Fruit fly (Drosophila melanogaster) whole organism, embryonic: ENCODE data around the gene CG10581.

Source experiments
- Asciz ChIP-seq: fragments of 200-800 bp; sonication (Bioruptor generic); optimal IDR thresholded peaks from 2 replicates; lab custom pipeline; 2017; ENCODE audit warnings: missing biosample characterization, mild to moderate bottlenecking, missing genetic modification characterization, missing genetic modification reagents
- CG10209 ChIP-seq: fragments of 200-800 bp; sonication (Bioruptor generic); optimal IDR thresholded peaks from 3 replicates; lab custom pipeline; 2017; ENCODE audit warnings: missing biosample characterization, mild to moderate bottlenecking, missing genetic modification characterization, missing genetic modification reagents
- CG10321 ChIP-seq: fragments of 200-800 bp; sonication (Bioruptor generic); IDR thresholded peaks from 2 replicates; pipeline ENCODE4 v1.3.6; 2022; ENCODE audit warnings: missing biosample characterization, missing genetic modification characterization
- CG10959 ChIP-seq: fragments of 200-800 bp; sonication (Bioruptor generic); IDR thresholded peaks from 2 replicates; pipeline ENCODE4 v1.3.6; 2022; ENCODE audit warnings: missing biosample characterization, missing genetic modification characterization
- CG12299 ChIP-seq: fragments of 200-800 bp; sonication (Bioruptor generic); optimal IDR thresholded peaks from 2 replicates; lab custom pipeline; 2018; ENCODE audit warnings: missing biosample characterization, mild to moderate bottlenecking, missing genetic modification characterization
- CG1233 ChIP-seq: fragments of 200-800 bp; sonication (Bioruptor generic); optimal IDR thresholded peaks from 4 replicates; lab custom pipeline; 2018; ENCODE audit warnings: missing biosample characterization, mild to moderate bottlenecking, missing genetic modification characterization
- CG13287 ChIP-seq: fragments of 200-800 bp; sonication (Bioruptor generic); IDR thresholded peaks from 2 replicates; pipeline ENCODE4 v1.3.6; 2022; ENCODE audit warnings: missing biosample characterization, missing genetic modification characterization; ENCODE audit not compliant: partially characterized antibody
- CG13296 ChIP-seq: fragments of 200-800 bp; sonication (Bioruptor generic); optimal IDR thresholded peaks from 3 replicates; lab custom pipeline; 2018; ENCODE audit warnings: missing biosample characterization, mild to moderate bottlenecking, missing genetic modification characterization
- CG1647 ChIP-seq: fragments of 200-800 bp; sonication (Bioruptor generic); optimal IDR thresholded peaks from 3 replicates; lab custom pipeline; 2016; ENCODE audit warnings: missing biosample characterization, missing genetic modification characterization
- CG17186 ChIP-seq: fragments of 200-800 bp; sonication (Bioruptor generic); optimal IDR thresholded peaks from 3 replicates; lab custom pipeline; 2017; ENCODE audit warnings: missing biosample characterization, missing genetic modification reagents, missing genetic modification characterization
- CG17359 ChIP-seq: fragments of 200-800 bp; sonication (Bioruptor generic); optimal IDR thresholded peaks from 3 replicates; lab custom pipeline; 2018; ENCODE audit warnings: missing biosample characterization, mild to moderate bottlenecking, missing genetic modification characterization, moderate library complexity
- CG1832 ChIP-seq: fragments of 200-800 bp; sonication (Bioruptor generic); optimal IDR thresholded peaks from 2 replicates; lab custom pipeline; 2017; ENCODE audit warnings: missing biosample characterization, mild to moderate bottlenecking, missing genetic modification characterization, inconsistent platforms
- CG2199 ChIP-seq: fragments of 200-800 bp; sonication (Bioruptor generic); IDR thresholded peaks from 3 replicates; pipeline ENCODE4 v1.3.6; 2022; ENCODE audit warnings: missing biosample characterization, missing genetic modification characterization
- CG33557 ChIP-seq: fragments of 200-800 bp; sonication (Bioruptor generic); optimal IDR thresholded peaks from 2 replicates; lab custom pipeline; 2019; ENCODE audit warnings: missing biosample characterization, mild to moderate bottlenecking, missing genetic modification characterization, moderate library complexity
- CG34224 ChIP-seq: fragments of 200-800 bp; sonication (Bioruptor generic); IDR thresholded peaks from 3 replicates; pipeline ENCODE4 v1.3.6; 2022; ENCODE audit warnings: missing biosample characterization, missing genetic modification characterization; ENCODE audit not compliant: partially characterized antibody
- CG34376 ChIP-seq: fragments of 200-800 bp; sonication (Bioruptor generic); optimal IDR thresholded peaks from 2 replicates; lab custom pipeline; 2018; ENCODE audit warnings: missing biosample characterization, mild to moderate bottlenecking, missing genetic modification characterization
- CG6654 ChIP-seq: fragments of 200-800 bp; sonication (Bioruptor generic); optimal IDR thresholded peaks from 2 replicates; lab custom pipeline; 2017; ENCODE audit warnings: missing biosample characterization, mild to moderate bottlenecking, missing genetic modification characterization
- Dfd ChIP-seq, 2 experiments: fragments of >200 bp; optimal IDR thresholded peaks; 2 replicates each; lab custom pipeline; 2017; ENCODE audit warnings: missing biosample characterization in 2 of 2, missing genetic modification characterization in 2 of 2
- Eip74EF ChIP-seq, 2 experiments: fragments of 200-800 bp in 1 of 2; fragments of >200 bp in 1 of 2; sonication (Bioruptor generic) in 1 of 2; optimal IDR thresholded peaks; 2 replicates each; lab custom pipeline; 2017 to 2019; ENCODE audit warnings: missing biosample characterization in 2 of 2, missing genetic modification characterization in 2 of 2, mild to moderate bottlenecking in 1 of 2, moderate library complexity in 1 of 2
- HLHmδ ChIP-seq: fragments of 200-800 bp; sonication (Bioruptor generic); optimal IDR thresholded peaks from 2 replicates; lab custom pipeline; 2018; ENCODE audit warnings: missing biosample characterization, mild to moderate bottlenecking, missing genetic modification characterization, moderate library complexity
- Hmx ChIP-seq: fragments of 200-800 bp; sonication (Bioruptor generic); optimal IDR thresholded peaks from 2 replicates; lab custom pipeline; 2016; ENCODE audit warnings: missing biosample characterization, missing genetic modification characterization
- Hr78 ChIP-seq, 2 experiments: fragments of 200-800 bp in 1 of 2; fragments of >200 bp in 1 of 2; sonication (Bioruptor generic) in 1 of 2; optimal IDR thresholded peaks; 2 replicates each; lab custom pipeline; 2017 to 2019; ENCODE audit warnings: missing biosample characterization in 2 of 2, missing genetic modification characterization in 2 of 2, mild to moderate bottlenecking in 1 of 2, moderate library complexity in 1 of 2
- Lhr ChIP-seq: fragments of 200-800 bp; sonication (Bioruptor generic); optimal IDR thresholded peaks from 3 replicates; lab custom pipeline; 2017; ENCODE audit warnings: mild to moderate bottlenecking, missing biosample characterization, missing genetic modification reagents, missing genetic modification characterization
- Meics ChIP-seq: fragments of 200-800 bp; sonication (Bioruptor generic); optimal IDR thresholded peaks from 2 replicates; lab custom pipeline; 2017; ENCODE audit warnings: missing biosample characterization, mild to moderate bottlenecking, missing genetic modification characterization
- Ptx1 ChIP-seq: fragments of 200-800 bp; sonication (Bioruptor generic); IDR thresholded peaks from 2 replicates; pipeline ENCODE4 v1.3.6; 2022; ENCODE audit warnings: missing biosample characterization, missing genetic modification characterization
- Ravus ChIP-seq: fragments of 200-800 bp; sonication (Bioruptor generic); IDR thresholded peaks from 2 replicates; pipeline ENCODE4 v1.3.6; 2022; ENCODE audit warnings: missing biosample characterization, missing genetic modification characterization
- Sox100B ChIP-seq: fragments of 200-800 bp; sonication (Bioruptor generic); optimal IDR thresholded peaks from 3 replicates; lab custom pipeline; 2018; ENCODE audit warnings: missing biosample characterization, mild to moderate bottlenecking, missing genetic modification characterization
- Stat92E ChIP-seq, 3 experiments: fragments of >200 bp in 2 of 3; fragments of 200-800 bp in 1 of 3; sonication (Bioruptor generic) in 1 of 3; optimal IDR thresholded peaks; 2 replicates each; lab custom pipeline; 2017 to 2019; ENCODE audit warnings: missing biosample characterization in 3 of 3, missing genetic modification characterization in 3 of 3, mild to moderate bottlenecking in 1 of 3, moderate library complexity in 1 of 3
- Trl ChIP-seq, 3 experiments: fragments of >200 bp in 2 of 3; fragments of 200-800 bp in 1 of 3; sonication (Bioruptor generic) in 1 of 3; optimal IDR thresholded peaks; 2 replicates in 1 of 3; 3 replicates in 2 of 3; lab custom pipeline; 2016 to 2017; ENCODE audit warnings: missing biosample characterization in 1 of 3, missing genetic modification characterization in 1 of 3
- bcd ChIP-seq: fragments of 200-800 bp; sonication (Bioruptor generic); optimal IDR thresholded peaks from 2 replicates; lab custom pipeline; 2017; ENCODE audit warnings: missing biosample characterization, mild to moderate bottlenecking, missing genetic modification characterization
- bigmax ChIP-seq: fragments of 200-800 bp; sonication (Bioruptor generic); optimal IDR thresholded peaks from 2 replicates; lab custom pipeline; 2018; ENCODE audit warnings: missing biosample characterization, mild to moderate bottlenecking, missing genetic modification characterization
- chif ChIP-seq, 2 experiments: fragments of 200-800 bp; sonication (Bioruptor generic); optimal IDR thresholded peaks; 3 replicates each; lab custom pipeline; 2016; ENCODE audit warnings: missing biosample characterization in 2 of 2, missing genetic modification characterization in 2 of 2
- chinmo ChIP-seq: fragments of 200-800 bp; sonication (Bioruptor generic); IDR thresholded peaks from 4 replicates; pipeline ENCODE4 v1.3.6; 2022; ENCODE audit warnings: missing biosample characterization, missing genetic modification characterization; ENCODE audit not compliant: partially characterized antibody
- crol ChIP-seq: fragments of 200-800 bp; sonication (Bioruptor generic); IDR thresholded peaks from 2 replicates; pipeline ENCODE4 v1.3.6; 2022; ENCODE audit warnings: missing biosample characterization, missing genetic modification characterization
- gcm ChIP-seq: fragments of 200-800 bp; sonication (Bioruptor generic); optimal IDR thresholded peaks from 2 replicates; lab custom pipeline; 2019; ENCODE audit warnings: missing biosample characterization, mild to moderate bottlenecking, missing genetic modification characterization, moderate library complexity
- grn ChIP-seq: fragments of 200-800 bp; sonication (Bioruptor generic); optimal IDR thresholded peaks from 3 replicates; lab custom pipeline; 2017; ENCODE audit warnings: missing biosample characterization, missing genetic modification characterization
- gsb ChIP-seq: fragments of 200-800 bp; sonication (Bioruptor generic); IDR thresholded peaks from 2 replicates; pipeline ENCODE4 v1.3.6; 2022; ENCODE audit warnings: missing biosample characterization, missing genetic modification characterization
- gsb-n ChIP-seq: fragments of 200-800 bp; sonication (Bioruptor generic); optimal IDR thresholded peaks from 3 replicates; lab custom pipeline; 2018; ENCODE audit warnings: missing biosample characterization, mild to moderate bottlenecking, missing genetic modification characterization
- jing ChIP-seq: fragments of 200-800 bp; sonication (Bioruptor generic); optimal IDR thresholded peaks from 2 replicates; lab custom pipeline; 2018; ENCODE audit warnings: missing biosample characterization, mild to moderate bottlenecking, missing genetic modification characterization
- luna ChIP-seq: fragments of 200-800 bp; sonication (Bioruptor generic); optimal IDR thresholded peaks from 2 replicates; lab custom pipeline; 2016; ENCODE audit warnings: missing biosample characterization, missing genetic modification characterization
- nau ChIP-seq: fragments of 200-800 bp; sonication (Bioruptor generic); optimal IDR thresholded peaks from 3 replicates; lab custom pipeline; 2017; ENCODE audit warnings: missing biosample characterization, mild to moderate bottlenecking, missing genetic modification characterization, missing genetic modification reagents
- nerfin-1 ChIP-seq: fragments of 200-800 bp; sonication (Bioruptor generic); optimal IDR thresholded peaks from 3 replicates; lab custom pipeline; 2019; ENCODE audit warnings: missing biosample characterization, mild to moderate bottlenecking, missing genetic modification characterization, moderate library complexity
- p53 ChIP-seq: fragments of 200-800 bp; sonication (Bioruptor generic); optimal IDR thresholded peaks from 2 replicates; lab custom pipeline; 2016; ENCODE audit warnings: missing biosample characterization, missing genetic modification characterization
- phol ChIP-seq: fragments of 200-800 bp; sonication (Bioruptor generic); optimal IDR thresholded peaks from 3 replicates; lab custom pipeline; 2018; ENCODE audit warnings: missing biosample characterization, mild to moderate bottlenecking, missing genetic modification characterization, moderate library complexity
- pros ChIP-seq: fragments of 200-800 bp; sonication (Bioruptor generic); optimal IDR thresholded peaks from 3 replicates; lab custom pipeline; 2019; ENCODE audit warnings: missing biosample characterization, mild to moderate bottlenecking, missing genetic modification characterization, moderate library complexity
- sqz ChIP-seq: fragments of 200-800 bp; sonication (Bioruptor generic); optimal IDR thresholded peaks from 3 replicates; lab custom pipeline; 2018; ENCODE audit warnings: missing biosample characterization, mild to moderate bottlenecking, missing genetic modification characterization
- tin ChIP-seq: fragments of 200-800 bp; sonication (Bioruptor generic); optimal IDR thresholded peaks from 3 replicates; lab custom pipeline; 2016; ENCODE audit warnings: missing biosample characterization, missing genetic modification characterization
- twi ChIP-seq: fragments of 200-800 bp; optimal IDR thresholded peaks from 2 replicates; lab custom pipeline; 2019; ENCODE audit warnings: missing biosample characterization, mild to moderate bottlenecking, missing genetic modification characterization, moderate library complexity
- zf30C ChIP-seq: fragments of 200-800 bp; sonication (Bioruptor generic); optimal IDR thresholded peaks from 3 replicates; lab custom pipeline; 2018; ENCODE audit warnings: missing biosample characterization, mild to moderate bottlenecking, missing genetic modification characterization

CG10581 gene

dm6 chr3L:21008899-21009298 is 25.1 kb downstream of the CG10581 start (continued):
- TF ChIP-seq sqz (peak; percentile 17), CG13296 (no peak), bigmax (GFP tag; lab: Kevin White, UChicago) (peak; percentile 87), p53 (GFP tag; lab: Kevin White, UChicago) (no peak), CG10959 (GFP tag; lab: Robert Waterston, UW) (no peak), bcd (GFP tag; lab: Kevin White, UChicago) (no peak), HLHmδ (GFP tag; lab: Kevin White, UChicago) (peak; percentile 70), twi (peak; percentile 64), CG33557 (GFP tag; lab: Kevin White, UChicago) (no peak), jing (GFP tag; lab: Kevin White, UChicago) (no peak), chinmo (GFP tag; lab: Robert Waterston, UW) (peak; percentile 82; the same call in 2 of the 4 replicates), Eip74EF (GFP tag; optimal IDR thresholded peaks at IDR 0.05; lab: Kevin White, UChicago) (no peak), CG10321 (no peak), luna (GFP tag; lab: Kevin White, UChicago) (no peak), Sox100B (no peak), Stat92E (GFP tag; optimal IDR thresholded peaks at IDR 0.05; lab: Kevin White, UChicago) (peak in 1 of 3 experiments; percentile 67), Ravus (GFP tag; lab: Robert Waterston, UW) (no peak), CG34224 (peak; percentile 22; the same call in 1 of the 3 replicates), CG12299 (no peak), crol (0 out of 2 replicates have a peak, but pooled peaks have one; percentile 16), nau (GFP tag; lab: Kevin White, UChicago) (no peak), Dfd (GFP tag; optimal IDR thresholded peaks at IDR 0.05; lab: Kevin White, UChicago) (no peak), Asciz (GFP tag; lab: Kevin White, UChicago) (no peak), gsb (GFP tag; lab: Robert Waterston, UW) (no peak), nerfin-1 (tag; lab: Kevin White, UChicago) (peak; percentile 56), Lhr (GFP tag; lab: Kevin White, UChicago) (no peak), CG1647 (no peak), CG10209 (GFP tag; lab: Kevin White, UChicago) (no peak), chif (GFP tag; optimal IDR thresholded peaks at IDR 0.05; lab: Kevin White, UChicago) (no peak), tin (no peak), CG34376 (GFP tag; lab: Kevin White, UChicago) (no peak), gcm (GFP tag; lab: Kevin White, UChicago) (peak; percentile 7), Meics (no peak), CG13287 (GFP tag; lab: Robert Waterston, UW) (peak; percentile 37; the same call in 1 of the 2 replicates), Hr78 (GFP tag; optimal IDR thresholded peaks at IDR 0.05; lab: Kevin White, UChicago) (no peak), grn (GFP tag; lab: Kevin White, UChicago) (peak; percentile 89), CG1832 (GFP tag; lab: Kevin White, UChicago) (peak; percentile 26), CG1233 (GFP tag; lab: Kevin White, UChicago) (no peak), pros (GFP tag; lab: Kevin White, UChicago) (peak; percentile 85), gsb-n (tag; lab: Kevin White, UChicago) (no peak), Hmx (GFP tag; lab: Kevin White, UChicago) (no peak), CG17359 (tag; lab: Kevin White, UChicago) (no peak), Trl (optimal IDR thresholded peaks at IDR 0.05; lab: Kevin White, UChicago) (peak; percentile 92 to 98), Trl (GFP tag; optimal IDR thresholded peaks at IDR 0.05; lab: Kevin White, UChicago) (peak; percentile 54), phol (tag; lab: Kevin White, UChicago) (no peak), CG17186 (GFP tag; lab: Kevin White, UChicago) (no peak), CG6654 (GFP tag; lab: Kevin White, UChicago) (no peak), CG2199 (GFP tag; lab: Robert Waterston, UW) (0 out of 3 replicates have a peak, but pooled peaks have one; percentile 23), zf30C (GFP tag; lab: Kevin White, UChicago) (no peak), Ptx1 (GFP tag; lab: Robert Waterston, UW) (no peak)
